Worm (Caenorhabditis elegans) whole organism, young adult: ENCODE data around the gene mdf-2.

Source experiments
- B0035.1 ChIP-seq: sonication (generic microtip); optimal IDR thresholded peaks from 2 replicates; lab custom pipeline; 2016; ENCODE audit warnings: missing genetic modification characterization, mild to moderate bottlenecking, missing compliant biosample characterization, missing genotype, missing genetic modification reagents
- D2030.7 ChIP-seq: fragments of 200-800 bp; sonication (Bioruptor generic); IDR thresholded peaks from 2 replicates; pipeline ENCODE4 v1.3.6; 2022; ENCODE audit warnings: missing genetic modification reagents, missing genetic modification characterization, missing compliant biosample characterization
- F22D6.2 ChIP-seq: sonication (generic microtip); optimal IDR thresholded peaks from 2 replicates; lab custom pipeline; 2016; ENCODE audit warnings: mild to moderate bottlenecking, missing genetic modification characterization, missing compliant biosample characterization
- F33H1.4 ChIP-seq: fragments of 200-800 bp; sonication (Bioruptor generic); IDR thresholded peaks from 2 replicates; pipeline ENCODE4 v1.3.6; 2022; ENCODE audit warnings: missing genetic modification reagents, missing genetic modification characterization, missing compliant biosample characterization
- K11D2.4 ChIP-seq: fragments of 200-800 bp; sonication (Bioruptor generic); IDR thresholded peaks from 2 replicates; pipeline ENCODE4 v1.3.6; 2022; ENCODE audit warnings: missing genetic modification reagents, missing genetic modification characterization, missing compliant biosample characterization
- Y56A3A.18 ChIP-seq: fragments of 200-800 bp; sonication (Bioruptor generic); IDR thresholded peaks from 2 replicates; pipeline ENCODE4 v1.3.6; 2022; ENCODE audit warnings: missing genetic modification reagents, missing genetic modification characterization, missing compliant biosample characterization
- Y95B8A.8 ChIP-seq: fragments of 200-800 bp; sonication (Bioruptor generic); IDR thresholded peaks from 2 replicates; pipeline ENCODE4 v1.3.6; 2022; ENCODE audit warnings: missing genetic modification reagents, missing genetic modification characterization, missing compliant biosample characterization
- ama-1 ChIP-seq, 3 experiments: fragments of 150-350 bp in 1 of 3; sonication (generic microtip) in 2 of 3; optimal IDR thresholded peaks; 2 replicates each; lab custom pipeline; 2014 to 2018; ENCODE audit warnings: missing biosample characterization in 2 of 3, missing genetic modification characterization in 2 of 3, missing genetic modification reagents in 2 of 3
- athp-1 ChIP-seq: sonication (generic microtip); optimal IDR thresholded peaks from 2 replicates; lab custom pipeline; 2017; ENCODE audit warnings: mild to moderate bottlenecking, missing genetic modification characterization, missing compliant biosample characterization
- attf-3 ChIP-seq: fragments of 200-800 bp; sonication (Bioruptor generic); conservative IDR thresholded peaks from 2 replicates; pipeline ENCODE4 v1.3.6; 2022; ENCODE audit warnings: missing genetic modification reagents, missing genetic modification characterization, missing compliant biosample characterization
- bed-1 ChIP-seq: fragments of 200-800 bp; sonication (Bioruptor generic); IDR thresholded peaks from 2 replicates; pipeline ENCODE4 v1.3.6; 2022; ENCODE audit warnings: missing genetic modification reagents, missing genetic modification characterization, missing compliant biosample characterization
- cebp-1 ChIP-seq, 2 experiments: fragments of 200-800 bp in 1 of 2; sonication (Bioruptor generic) in 1 of 2; sonication (generic microtip) in 1 of 2; IDR thresholded peaks in 1 of 2; optimal IDR thresholded peaks in 1 of 2; 2 replicates each; pipeline versions ENCODE4 v1.3.6 to Lab custom; 2017 to 2022; ENCODE audit warnings: missing compliant biosample characterization in 2 of 2, missing genetic modification characterization in 2 of 2, mild to moderate bottlenecking in 1 of 2, missing genetic modification reagents in 1 of 2, moderate library complexity in 1 of 2
- chd-7 ChIP-seq: sonication (generic microtip); optimal IDR thresholded peaks from 2 replicates; lab custom pipeline; 2016; ENCODE audit warnings: mild to moderate bottlenecking, missing genetic modification characterization, moderate library complexity, missing compliant biosample characterization
- dpff-1 ChIP-seq: sonication (generic microtip); optimal IDR thresholded peaks from 2 replicates; lab custom pipeline; 2017; ENCODE audit warnings: mild to moderate bottlenecking, missing genetic modification characterization, missing compliant biosample characterization
- efl-1 ChIP-seq: fragments of 150-350 bp; optimal IDR thresholded peaks from 2 replicates; lab custom pipeline; 2014; ENCODE audit warnings: missing biosample characterization, missing genetic modification reagents, missing genetic modification characterization
- egl-44 ChIP-seq: fragments of 200-800 bp; sonication (Bioruptor generic); IDR thresholded peaks from 2 replicates; pipeline ENCODE4 v1.3.6; 2022; ENCODE audit warnings: missing genetic modification reagents, missing genetic modification characterization, missing compliant biosample characterization
- egrh-3 ChIP-seq: fragments of 200-800 bp; sonication (Bioruptor generic); IDR thresholded peaks from 2 replicates; pipeline ENCODE4 v1.3.6; 2022; ENCODE audit warnings: missing genetic modification reagents, missing genetic modification characterization, missing compliant biosample characterization
- hlh-26 ChIP-seq: fragments of 200-800 bp; sonication (Bioruptor generic); conservative IDR thresholded peaks from 2 replicates; pipeline ENCODE4 v1.3.6; 2022; ENCODE audit warnings: missing genetic modification reagents, missing genetic modification characterization, missing compliant biosample characterization
- hsf-1 ChIP-seq: fragments of 200-800 bp; sonication (Bioruptor generic); IDR thresholded peaks from 2 replicates; pipeline ENCODE4 v1.3.6; 2022; ENCODE audit warnings: missing genetic modification reagents, missing genetic modification characterization, missing compliant biosample characterization
- let-607 ChIP-seq, 2 experiments: fragments of 200-800 bp in 1 of 2; sonication (Bioruptor generic) in 1 of 2; sonication (generic microtip) in 1 of 2; optimal IDR thresholded peaks; 2 replicates each; lab custom pipeline; 2016 to 2018; ENCODE audit warnings: mild to moderate bottlenecking in 2 of 2, missing compliant biosample characterization in 2 of 2, missing genetic modification characterization in 2 of 2, moderate library complexity in 2 of 2, missing genotype in 1 of 2
- lin-35 ChIP-seq, 3 experiments: fragments of 150-350 bp in 2 of 3; sonication (generic microtip) in 1 of 3; optimal IDR thresholded peaks; 2 replicates each; lab custom pipeline; 2014 to 2018; ENCODE audit warnings: missing biosample characterization in 3 of 3, missing genetic modification characterization in 3 of 3, missing genetic modification reagents in 3 of 3
- madf-8 ChIP-seq: fragments of 200-800 bp; sonication (Bioruptor generic); conservative IDR thresholded peaks from 2 replicates; pipeline ENCODE4 v1.3.6; 2022; ENCODE audit warnings: missing genetic modification reagents, missing genetic modification characterization, missing compliant biosample characterization
- mcd-1 ChIP-seq: fragments of 200-800 bp; sonication (Bioruptor generic); IDR thresholded peaks from 2 replicates; pipeline ENCODE4 v1.3.6; 2022; ENCODE audit warnings: missing genetic modification reagents, missing genetic modification characterization, missing compliant biosample characterization
- mes-4 ChIP-seq: sonication (generic microtip); optimal IDR thresholded peaks from 2 replicates; lab custom pipeline; 2016; ENCODE audit warnings: missing genotype, missing genetic modification characterization, missing compliant biosample characterization
- nfya-1 ChIP-seq: sonication (generic microtip); optimal IDR thresholded peaks from 2 replicates; lab custom pipeline; 2017; ENCODE audit warnings: antibody characterized with exemption, missing compliant biosample characterization, missing genetic modification characterization, borderline replicate concordance; ENCODE audit not compliant: insufficient read depth
- nfyb-1 ChIP-seq: fragments of 200-800 bp; sonication (Bioruptor generic); IDR thresholded peaks from 2 replicates; pipeline ENCODE4 v1.3.6; 2022; ENCODE audit warnings: missing genetic modification reagents, missing genetic modification characterization, missing compliant biosample characterization
- nhr-120 ChIP-seq: fragments of 200-800 bp; sonication (Bioruptor generic); IDR thresholded peaks from 2 replicates; pipeline ENCODE4 v1.3.6; 2022; ENCODE audit warnings: missing genetic modification characterization, missing compliant biosample characterization
- nhr-179 ChIP-seq: sonication (generic microtip); optimal IDR thresholded peaks from 2 replicates; lab custom pipeline; 2016; ENCODE audit warnings: mild to moderate bottlenecking, missing genetic modification characterization, missing compliant biosample characterization
- pbrm-1 ChIP-seq: fragments of 200-800 bp; sonication (Bioruptor generic); IDR thresholded peaks from 2 replicates; pipeline ENCODE4 v1.3.6; 2022; ENCODE audit warnings: missing genetic modification reagents, missing genetic modification characterization, missing compliant biosample characterization
- pha-4 ChIP-seq: fragments of 150-350 bp; sonication (generic microtip); optimal IDR thresholded peaks from 2 replicates; lab custom pipeline; 2014; ENCODE audit warnings: missing biosample characterization, missing genetic modification reagents, missing genetic modification characterization
- repo-1 ChIP-seq: sonication (generic microtip); optimal IDR thresholded peaks from 2 replicates; lab custom pipeline; 2017; ENCODE audit warnings: mild to moderate bottlenecking, missing genetic modification characterization, missing compliant biosample characterization
- rpc-1 ChIP-seq, 2 experiments: fragments of 150-350 bp in 1 of 2; sonication (generic microtip) in 1 of 2; optimal IDR thresholded peaks; 2 replicates each; lab custom pipeline; 2014 to 2018; ENCODE audit warnings: missing biosample characterization in 1 of 2, missing genetic modification characterization in 1 of 2, missing genetic modification reagents in 1 of 2, missing genotype in 1 of 2
- sea-2 ChIP-seq: fragments of 200-800 bp; sonication (Bioruptor generic); IDR thresholded peaks from 2 replicates; pipeline ENCODE4 v1.3.6; 2022; ENCODE audit warnings: missing genetic modification characterization, missing compliant biosample characterization
- sptf-2 ChIP-seq: fragments of 200-800 bp; sonication (Bioruptor generic); optimal IDR thresholded peaks from 2 replicates; lab custom pipeline; 2018; ENCODE audit warnings: mild to moderate bottlenecking, missing genetic modification characterization, missing compliant biosample characterization
- tbp1 ChIP-seq: fragments of 200-800 bp; sonication (Bioruptor generic); optimal IDR thresholded peaks from 2 replicates; lab custom pipeline; 2018; ENCODE audit warnings: mild to moderate bottlenecking, missing genetic modification characterization, missing compliant biosample characterization
- zfh-2 ChIP-seq: fragments of 200-800 bp; sonication (Bioruptor generic); conservative IDR thresholded peaks from 2 replicates; pipeline ENCODE4 v1.3.6; 2022; ENCODE audit warnings: missing genetic modification reagents, missing genetic modification characterization, missing compliant biosample characterization

The mdf-2 gene

ce11 chrIV:2603556-2604021, 37.3 kb downstream of the mdf-2 start (continued):
- no peak for TF ChIP-seq let-607 (tag; optimal IDR thresholded peaks at IDR 0.05; lab: Kevin White, UChicago)
- TF ChIP-seq F22D6.2 (tag; lab: Kevin White, UChicago), result no peak

ce11 chrIV:2602862-2603189, 38.1 kb downstream of the mdf-2 start:
- no peak for TF ChIP-seq lin-35 (GFP tag; optimal IDR thresholded peaks at IDR 0.05; lab: Kevin White, UChicago)
- peak in 1 of 2 experiments; percentile 11 for TF ChIP-seq let-607 (tag; optimal IDR thresholded peaks at IDR 0.05; lab: Kevin White, UChicago)
- TF ChIP-seq Y95B8A.8 (GFP tag; lab: Robert Waterston, UW), result 0 out of 2 replicates have a peak, but pooled peaks have one; percentile 17
- TF ChIP-seq ama-1 (optimal IDR thresholded peaks at IDR 0.05; lab: Kevin White, UChicago), result no peak
- no peak for TF ChIP-seq ama-1 (GFP tag; optimal IDR thresholded peaks at IDR 0.05; lab: Kevin White, UChicago)
- no peak for TF ChIP-seq Y56A3A.18 (GFP tag; lab: Robert Waterston, UW)
- no peak for TF ChIP-seq hlh-26
- 0 out of 2 replicates have a peak, but pooled peaks have one; percentile 23 for TF ChIP-seq hsf-1
- peak; percentile 11; the same call in 1 of the 2 replicates for TF ChIP-seq sea-2 (GFP tag; lab: Robert Waterston, UW)
- peak; percentile 49; the same call in 1 of the 2 replicates for TF ChIP-seq attf-3 (GFP tag; lab: Robert Waterston, UW)
- TF ChIP-seq dpff-1 (tag; lab: Kevin White, UChicago), result no peak
- TF ChIP-seq nfya-1 (tag; lab: Kevin White, UChicago), result no peak
- TF ChIP-seq egl-44 (GFP tag; lab: Robert Waterston, UW), result 0 out of 2 replicates have a peak, but pooled peaks have one; percentile 14
- TF ChIP-seq madf-8 (GFP tag; lab: Robert Waterston, UW), result 0 out of 2 replicates have a peak, but pooled peaks have one; percentile 8
- TF ChIP-seq D2030.7 (GFP tag; lab: Robert Waterston, UW), result peak; percentile 51; the same call in 1 of the 2 replicates
- peak; percentile 21 for TF ChIP-seq athp-1 (tag; lab: Kevin White, UChicago)
- TF ChIP-seq K11D2.4 (GFP tag; lab: Robert Waterston, UW), result no peak
- TF ChIP-seq pbrm-1 (GFP tag; lab: Robert Waterston, UW), result peak; percentile 51; the same call in 1 of the 2 replicates
- TF ChIP-seq F33H1.4 (GFP tag; lab: Robert Waterston, UW), result peak; percentile 39
- TF ChIP-seq nhr-179 (tag; lab: Kevin White, UChicago), result no peak
- no peak for TF ChIP-seq pha-4
- TF ChIP-seq nfyb-1 (GFP tag; lab: Robert Waterston, UW), result no peak
- no peak for TF ChIP-seq bed-1 (GFP tag; lab: Robert Waterston, UW)
- no peak for TF ChIP-seq rpc-1 (optimal IDR thresholded peaks at IDR 0.05; lab: Kevin White, UChicago)
- peak; percentile 24 for TF ChIP-seq rpc-1 (tag; optimal IDR thresholded peaks at IDR 0.05; lab: Kevin White, UChicago)
- TF ChIP-seq egrh-3, result peak; percentile 45; the same call in 1 of the 2 replicates
- no peak for TF ChIP-seq repo-1 (tag; lab: Kevin White, UChicago)
- TF ChIP-seq chd-7 (tag; lab: Kevin White, UChicago), result peak; percentile 77
- TF ChIP-seq sptf-2 (GFP tag; lab: Kevin White, UChicago), result peak; percentile 32
- no peak for TF ChIP-seq efl-1 (GFP tag; lab: Kevin White, UChicago)
- TF ChIP-seq nhr-120 (GFP tag; lab: Robert Waterston, UW), result peak; percentile 78; the same call in 1 of the 2 replicates
- peak; percentile 47 for TF ChIP-seq tbp1 (GFP tag; lab: Kevin White, UChicago)
- peak; percentile 46; the same call in 1 of the 2 replicates for TF ChIP-seq mcd-1 (GFP tag; lab: Robert Waterston, UW)
- TF ChIP-seq zfh-2 (GFP tag; lab: Robert Waterston, UW), result peak; percentile 84
- TF ChIP-seq cebp-1 (GFP tag; IDR thresholded peaks at IDR 0.05; lab: Robert Waterston, UW), result no peak
- no peak for TF ChIP-seq cebp-1 (tag; optimal IDR thresholded peaks at IDR 0.05; lab: Kevin White, UChicago)
- no peak for TF ChIP-seq B0035.1 (tag; lab: Kevin White, UChicago)
- no peak for TF ChIP-seq mes-4
